Worm (Caenorhabditis elegans): ENCODE results near the gene cyn-1.

ce11 chrV:14350949-14351348 lies 4.9 kb upstream of the cyn-1 start:
- TF ChIP-seq jun-1 (tag; optimal IDR thresholded peaks at IDR 0.05) = peak; percentile 51
- TF ChIP-seq nhr-90 (tag; optimal IDR thresholded peaks at IDR 0.05; ENCODE audit: poor library complexity) = peak; percentile 45
- TF ChIP-seq unc-30 (tag; optimal IDR thresholded peaks at IDR 0.05) = no peak
- TF ChIP-seq ztf-11 (tag; optimal IDR thresholded peaks at IDR 0.05) = no peak

Data from whole organism, L1 larva.